Worm (Caenorhabditis elegans) whole organism, L1 larva: ENCODE results near the gene mig-10.

ENCODE experiments used
- C04F5.9 ChIP-seq: sonication (generic microtip); optimal IDR thresholded peaks from 2 replicates; lab custom pipeline; 2016; ENCODE audit warnings: missing genetic modification characterization, missing compliant biosample characterization
- aly-2 ChIP-seq: fragments of 150-350 bp; optimal IDR thresholded peaks from 2 replicates; lab custom pipeline; 2014; ENCODE audit warnings: missing biosample characterization, missing genetic modification characterization
- ceh-8 ChIP-seq: fragments of 200-800 bp; sonication (Bioruptor generic); optimal IDR thresholded peaks from 2 replicates; lab custom pipeline; 2018; ENCODE audit warnings: mild to moderate bottlenecking, missing genetic modification characterization, moderate library complexity, missing compliant biosample characterization
- ces-1 ChIP-seq: fragments of 150-350 bp; optimal IDR thresholded peaks from 2 replicates; lab custom pipeline; 2014; ENCODE audit warnings: missing biosample characterization, missing genetic modification reagents, missing genetic modification characterization
- irx-1 ChIP-seq: sonication (generic microtip); optimal IDR thresholded peaks from 2 replicates; lab custom pipeline; 2016; ENCODE audit warnings: missing genetic modification characterization, missing compliant biosample characterization
- lin-13 ChIP-seq: fragments of 150-350 bp; optimal IDR thresholded peaks from 2 replicates; lab custom pipeline; 2014; ENCODE audit warnings: missing biosample characterization, missing genetic modification reagents, missing genetic modification characterization
- lin-14 ChIP-seq: fragments of 200-800 bp; sonication (Bioruptor generic); optimal IDR thresholded peaks from 2 replicates; lab custom pipeline; 2018; ENCODE audit warnings: mild to moderate bottlenecking, missing genetic modification characterization, moderate library complexity, missing compliant biosample characterization
- lin-35 ChIP-seq, 2 experiments: fragments of 150-350 bp; optimal IDR thresholded peaks; 2 replicates each; lab custom pipeline; 2014; ENCODE audit warnings: missing biosample characterization in 2 of 2, missing genetic modification characterization in 2 of 2, missing genetic modification reagents in 2 of 2
- nhr-12 ChIP-seq: sonication (generic microtip); optimal IDR thresholded peaks from 2 replicates; lab custom pipeline; 2017; ENCODE audit warnings: missing biosample characterization, missing genetic modification characterization
- nhr-28 ChIP-seq: fragments of 150-350 bp; optimal IDR thresholded peaks from 2 replicates; lab custom pipeline; 2014; ENCODE audit warnings: missing biosample characterization, missing genetic modification characterization
- nhr-71 ChIP-seq: sonication (generic microtip); optimal IDR thresholded peaks from 2 replicates; lab custom pipeline; 2016; ENCODE audit warnings: mild to moderate bottlenecking, missing genetic modification characterization, moderate library complexity, missing compliant biosample characterization
- pag-3 ChIP-seq: sonication (generic microtip); optimal IDR thresholded peaks from 2 replicates; lab custom pipeline; 2017; ENCODE audit warnings: missing genetic modification characterization, mild to moderate bottlenecking, missing compliant biosample characterization, antibody characterized with exemption, borderline replicate concordance; ENCODE audit not compliant: insufficient read depth
- xbp-1 ChIP-seq: sonication (generic microtip); optimal IDR thresholded peaks from 2 replicates; lab custom pipeline; 2016; ENCODE audit warnings: missing genetic modification characterization, missing compliant biosample characterization
- ztf-11 ChIP-seq, 2 experiments: sonication (generic microtip); optimal IDR thresholded peaks; 2 replicates each; lab custom pipeline; 2016 to 2017; ENCODE audit warnings: missing genetic modification characterization in 2 of 2, missing biosample characterization in 1 of 2, missing compliant biosample characterization in 1 of 2

DNA sequence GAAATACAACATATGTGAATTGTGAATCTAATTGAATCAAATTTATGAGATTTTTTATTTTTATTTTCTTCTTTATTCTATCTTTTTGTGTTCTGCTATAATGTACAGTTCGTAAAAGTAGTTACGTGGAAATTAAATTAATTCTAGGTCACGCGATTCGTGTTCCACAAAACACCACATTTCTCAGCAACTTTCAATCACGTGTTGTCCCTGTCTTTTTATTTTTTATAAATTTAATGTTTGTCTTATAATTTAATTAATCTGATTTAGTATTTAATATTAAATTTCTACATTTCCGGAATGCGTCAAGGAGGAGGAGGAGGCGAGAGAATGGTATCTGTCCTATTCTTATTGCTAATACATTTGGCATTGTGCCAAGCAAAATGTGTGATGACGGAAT, 20.9 kb upstream of the mig-10 start, which contains the start of gene ncr-2:
- no peak for TF ChIP-seq nhr-12 (tag; lab: Kevin White, UChicago)
- TF ChIP-seq ceh-8 (GFP tag; lab: Kevin White, UChicago) = no peak
- no peak for TF ChIP-seq lin-35 (GFP tag; optimal IDR thresholded peaks at IDR 0.05; lab: Kevin White, UChicago)
- TF ChIP-seq pag-3 (tag; lab: Kevin White, UChicago) = no peak
- TF ChIP-seq nhr-28 = no peak
- no peak for TF ChIP-seq irx-1
- no peak for TF ChIP-seq nhr-71 (tag; lab: Kevin White, UChicago)
- no peak for TF ChIP-seq lin-14 (GFP tag; lab: Kevin White, UChicago)
- no peak for TF ChIP-seq lin-13 (GFP tag; lab: Kevin White, UChicago)
- TF ChIP-seq C04F5.9 (tag; lab: Kevin White, UChicago) = no peak
- no peak for TF ChIP-seq xbp-1 (tag; lab: Kevin White, UChicago)
- TF ChIP-seq ces-1 (GFP tag; lab: Kevin White, UChicago) = no peak
- TF ChIP-seq ztf-11 (tag; optimal IDR thresholded peaks at IDR 0.05; lab: Kevin White, UChicago) = no peak
- no peak for TF ChIP-seq aly-2 (tag; lab: Kevin White, UChicago)
